Worm (Caenorhabditis elegans) whole organism, young adult: ENCODE data around the gene syx-16.

ENCODE experiments used
- B0261.1 ChIP-seq: sonication (generic microtip); optimal IDR thresholded peaks from 2 replicates; lab custom pipeline; 2016; ENCODE audit warnings: mild to moderate bottlenecking, missing genetic modification characterization, moderate library complexity, missing compliant biosample characterization
- F10E7.11 ChIP-seq: sonication (generic microtip); optimal IDR thresholded peaks from 2 replicates; lab custom pipeline; 2017; ENCODE audit warnings: mild to moderate bottlenecking, missing genetic modification characterization, moderate library complexity, missing compliant biosample characterization
- F57C9.4 ChIP-seq: sonication (generic microtip); optimal IDR thresholded peaks from 2 replicates; lab custom pipeline; 2017; ENCODE audit warnings: mild to moderate bottlenecking, missing genetic modification characterization, missing compliant biosample characterization
- ama-1 ChIP-seq, 3 experiments: fragments of 150-350 bp in 1 of 3; sonication (generic microtip) in 2 of 3; optimal IDR thresholded peaks; 2 replicates each; lab custom pipeline; 2014 to 2018; ENCODE audit warnings: missing biosample characterization in 2 of 3, missing genetic modification characterization in 2 of 3, missing genetic modification reagents in 2 of 3
- dpl-1 ChIP-seq: fragments of 150-350 bp; optimal IDR thresholded peaks from 2 replicates; lab custom pipeline; 2014; ENCODE audit warnings: missing biosample characterization, missing genetic modification reagents, missing genetic modification characterization
- gei-17 ChIP-seq: fragments of 200-800 bp; sonication (Bioruptor generic); optimal IDR thresholded peaks from 2 replicates; lab custom pipeline; 2018; ENCODE audit warnings: mild to moderate bottlenecking, missing genetic modification characterization, missing compliant biosample characterization
- let-607 ChIP-seq, 2 experiments: fragments of 200-800 bp in 1 of 2; sonication (Bioruptor generic) in 1 of 2; sonication (generic microtip) in 1 of 2; optimal IDR thresholded peaks; 2 replicates each; lab custom pipeline; 2016 to 2018; ENCODE audit warnings: mild to moderate bottlenecking in 2 of 2, missing compliant biosample characterization in 2 of 2, missing genetic modification characterization in 2 of 2, moderate library complexity in 2 of 2, missing genotype in 1 of 2
- lsl-1 ChIP-seq: fragments of 200-800 bp; sonication (Bioruptor generic); optimal IDR thresholded peaks from 2 replicates; lab custom pipeline; 2018; ENCODE audit warnings: mild to moderate bottlenecking, missing genetic modification characterization, moderate library complexity, missing compliant biosample characterization
- sea-2 ChIP-seq: fragments of 200-800 bp; sonication (Bioruptor generic); IDR thresholded peaks from 2 replicates; pipeline ENCODE4 v1.3.6; 2022; ENCODE audit warnings: missing genetic modification characterization, missing compliant biosample characterization
- sptf-2 ChIP-seq: fragments of 200-800 bp; sonication (Bioruptor generic); optimal IDR thresholded peaks from 2 replicates; lab custom pipeline; 2018; ENCODE audit warnings: mild to moderate bottlenecking, missing genetic modification characterization, missing compliant biosample characterization
- unc-62 ChIP-seq: fragments of 150-350 bp; optimal IDR thresholded peaks from 2 replicates; lab custom pipeline; 2014; ENCODE audit warnings: missing biosample characterization, missing genetic modification reagents, missing genetic modification characterization
- zim-3 ChIP-seq: sonication (generic microtip); optimal IDR thresholded peaks from 2 replicates; lab custom pipeline; 2017; ENCODE audit warnings: mild to moderate bottlenecking, missing genetic modification characterization, moderate library complexity, missing compliant biosample characterization

DNA sequence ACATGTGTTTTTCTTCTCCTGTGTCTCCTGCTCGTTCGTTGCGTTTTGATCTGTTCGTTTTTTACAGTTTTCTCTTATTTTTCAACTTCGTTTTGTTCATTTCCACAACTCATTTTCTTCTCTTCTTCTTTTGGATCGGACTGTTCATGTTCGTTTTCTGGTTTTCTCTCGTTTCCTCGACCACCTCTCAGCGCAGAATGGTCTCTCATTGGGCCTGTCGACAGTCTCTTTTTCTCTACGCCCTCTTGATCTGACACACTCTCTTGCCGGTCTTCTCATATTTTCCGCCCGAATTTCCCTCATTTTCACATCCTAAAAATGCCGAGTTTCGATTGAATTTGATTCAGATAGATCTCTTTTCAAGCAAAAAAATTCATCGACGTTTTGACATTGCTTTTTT lies 27.3 kb downstream of the syx-16 start:
- TF ChIP-seq F57C9.4 (tag; lab: Kevin White, UChicago) (no peak), F10E7.11 (tag; lab: Kevin White, UChicago) (no peak), zim-3 (tag; lab: Kevin White, UChicago) (no peak), sea-2 (GFP tag; lab: Robert Waterston, UW) (no peak), let-607 (tag; optimal IDR thresholded peaks at IDR 0.05; lab: Kevin White, UChicago) (no peak), gei-17 (GFP tag; lab: Kevin White, UChicago) (no peak), B0261.1 (tag; lab: Kevin White, UChicago) (no peak), dpl-1 (GFP tag; lab: Kevin White, UChicago) (no peak), ama-1 (optimal IDR thresholded peaks at IDR 0.05; lab: Kevin White, UChicago) (no peak), ama-1 (GFP tag; optimal IDR thresholded peaks at IDR 0.05; lab: Kevin White, UChicago) (no peak), sptf-2 (GFP tag; lab: Kevin White, UChicago) (no peak), unc-62 (GFP tag; lab: Kevin White, UChicago) (no peak), lsl-1 (no peak)
